Worm (Caenorhabditis elegans): ENCODE results near the gene K08H10.6.

DNA sequence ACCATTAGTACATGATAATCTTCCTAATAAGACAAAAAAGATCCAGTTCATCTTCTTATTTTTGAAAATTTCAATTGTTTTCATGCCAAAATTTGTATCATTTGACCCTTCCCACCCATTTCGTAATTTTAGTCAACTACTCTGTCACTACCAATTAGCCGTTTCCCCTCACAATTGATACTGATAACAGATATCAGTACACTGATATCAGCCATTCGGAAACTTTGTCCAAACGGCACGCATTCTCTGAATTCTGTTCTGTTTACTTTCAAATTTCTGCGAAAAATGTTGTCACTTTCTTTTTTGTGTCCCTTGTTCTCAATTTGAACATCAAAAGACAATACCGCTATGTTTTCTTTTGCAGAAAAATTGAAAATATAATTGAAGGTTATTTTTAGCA is 16.9 kb upstream of the K08H10.6 start:
- TF ChIP-seq nhr-12 (tag; optimal IDR thresholded peaks at IDR 0.05) (no peak), dmd-4 (tag; optimal IDR thresholded peaks at IDR 0.05) (no peak), snpc-4 (tag; optimal IDR thresholded peaks at IDR 0.05) (no peak), aly-2 (tag; optimal IDR thresholded peaks at IDR 0.05) (no peak), sma-9 (GFP tag; optimal IDR thresholded peaks at IDR 0.05) (peak; percentile 31), sma-9 (tag; optimal IDR thresholded peaks at IDR 0.05) (no peak), F13H6.1 (tag; optimal IDR thresholded peaks at IDR 0.05) (no peak), ztf-11 (tag; optimal IDR thresholded peaks at IDR 0.05) (no peak), lsy-2 (tag; optimal IDR thresholded peaks at IDR 0.05) (no peak), alr-1 (tag; optimal IDR thresholded peaks at IDR 0.05) (no peak), egl-27 (tag; optimal IDR thresholded peaks at IDR 0.05) (no peak)

Data from whole organism, L2 larva.